Fruit fly (Drosophila melanogaster) whole organism, wandering third instar larva: ENCODE data around the gene CG16772.

ENCODE experiments used
- CG32264 ChIP-seq: fragments of 200-800 bp; sonication (Bioruptor generic); optimal IDR thresholded peaks from 2 replicates; lab custom pipeline; 2016; ENCODE audit warnings: missing biosample characterization, missing genetic modification characterization
- CrebA ChIP-seq: fragments of 200-800 bp; sonication (Bioruptor generic); optimal IDR thresholded peaks from 2 replicates; lab custom pipeline; 2016; ENCODE audit warnings: missing biosample characterization, mild to moderate bottlenecking, missing genetic modification characterization, borderline replicate concordance
- Dfd ChIP-seq: fragments of >200 bp; optimal IDR thresholded peaks from 2 replicates; lab custom pipeline; 2017; ENCODE audit warnings: missing biosample characterization, missing genetic modification characterization
- HLH106 ChIP-seq: fragments of 200-800 bp; optimal IDR thresholded peaks from 3 replicates; lab custom pipeline; 2019; ENCODE audit warnings: missing biosample characterization, mild to moderate bottlenecking, missing genetic modification characterization, moderate library complexity
- Hr78 ChIP-seq: fragments of >200 bp; optimal IDR thresholded peaks from 2 replicates; lab custom pipeline; 2017; ENCODE audit warnings: missing biosample characterization, missing genetic modification characterization
- fru ChIP-seq: fragments of 200-800 bp; sonication (Bioruptor generic); optimal IDR thresholded peaks from 3 replicates; lab custom pipeline; 2016; ENCODE audit warnings: missing biosample characterization, mild to moderate bottlenecking, missing genetic modification characterization
- h ChIP-seq: fragments of 200-800 bp; sonication (Bioruptor generic); optimal IDR thresholded peaks from 3 replicates; lab custom pipeline; 2016; ENCODE audit warnings: missing biosample characterization, mild to moderate bottlenecking, missing genetic modification characterization
- lola ChIP-seq: fragments of >200 bp; optimal IDR thresholded peaks from 2 replicates; lab custom pipeline; 2017; ENCODE audit warnings: missing biosample characterization, missing genetic modification characterization
- pan ChIP-seq: fragments of >200 bp; optimal IDR thresholded peaks from 2 replicates; lab custom pipeline; 2017
- psq ChIP-seq: fragments of 200-800 bp; sonication (Bioruptor generic); optimal IDR thresholded peaks from 3 replicates; lab custom pipeline; 2017; ENCODE audit warnings: missing biosample characterization, mild to moderate bottlenecking, missing genetic modification characterization, moderate library complexity
- sage ChIP-seq: fragments of 200-800 bp; sonication (Bioruptor generic); optimal IDR thresholded peaks from 2 replicates; lab custom pipeline; 2016; ENCODE audit warnings: missing biosample characterization, mild to moderate bottlenecking, missing genetic modification characterization
- sv ChIP-seq: fragments of 200-800 bp; sonication (Bioruptor generic); optimal IDR thresholded peaks from 3 replicates; lab custom pipeline; 2016; ENCODE audit warnings: missing biosample characterization, missing genetic modification characterization
- usp ChIP-seq: fragments of >200 bp; optimal IDR thresholded peaks from 2 replicates; lab custom pipeline; 2017; ENCODE audit warnings: missing biosample characterization, missing genetic modification characterization
- woc ChIP-seq: sonication (Bioruptor generic); optimal IDR thresholded peaks from 2 replicates; lab custom pipeline; 2016; ENCODE audit warnings: missing biosample characterization, mild to moderate bottlenecking, missing genetic modification characterization

- TF ChIP-seq lola (GFP tag; lab: Kevin White, UChicago) (no peak), usp (GFP tag; lab: Kevin White, UChicago) (no peak), h (GFP tag; lab: Kevin White, UChicago) (no peak), sv (GFP tag; lab: Kevin White, UChicago) (no peak), fru (GFP tag; lab: Kevin White, UChicago) (no peak), CrebA (no peak), Hr78 (GFP tag; lab: Kevin White, UChicago) (no peak), HLH106 (no peak), pan (lab: Kevin White, UChicago) (no peak), woc (GFP tag; lab: Kevin White, UChicago) (no peak), psq (GFP tag; lab: Kevin White, UChicago) (no peak), sage (GFP tag; lab: Kevin White, UChicago) (no peak), CG32264 (GFP tag; lab: Kevin White, UChicago) (no peak), Dfd (GFP tag; lab: Kevin White, UChicago) (no peak)
Measured at dm6 chr2L:20004341-20004740, 41.9 kb downstream of the CG16772 start.
